Worm (Caenorhabditis elegans) whole organism, L4 larva: ENCODE results near the gene C47E12.12.

Experiments
- F10B5.3 ChIP-seq: sonication (generic microtip); optimal IDR thresholded peaks from 2 replicates; lab custom pipeline; 2016; ENCODE audit warnings: mild to moderate bottlenecking, missing genetic modification characterization, missing compliant biosample characterization
- Y48G9A.11 ChIP-seq: fragments of 200-800 bp; sonication (Bioruptor generic); IDR thresholded peaks from 2 replicates; pipeline ENCODE4 v1.3.6; 2022; ENCODE audit warnings: missing genetic modification reagents, missing genetic modification characterization, missing compliant biosample characterization
- ZK337.2 ChIP-seq: fragments of 200-800 bp; sonication (Bioruptor generic); IDR thresholded peaks from 2 replicates; pipeline ENCODE4 v1.3.6; 2022; ENCODE audit warnings: missing genetic modification reagents, missing genetic modification characterization, missing compliant biosample characterization
- dpl-1 ChIP-seq: fragments of 150-350 bp; optimal IDR thresholded peaks from 2 replicates; lab custom pipeline; 2014; ENCODE audit warnings: missing biosample characterization, missing genetic modification reagents, missing genetic modification characterization
- madf-9 ChIP-seq: fragments of 200-800 bp; sonication (Bioruptor generic); conservative IDR thresholded peaks from 2 replicates; pipeline ENCODE4 v1.3.6; 2022; ENCODE audit warnings: missing genetic modification reagents, missing genetic modification characterization, missing compliant biosample characterization
- nhr-237 ChIP-seq: sonication (generic microtip); optimal IDR thresholded peaks from 2 replicates; lab custom pipeline; 2017; ENCODE audit warnings: missing biosample characterization, missing genetic modification characterization
- nhr-25 ChIP-seq: sonication (generic microtip); optimal IDR thresholded peaks from 2 replicates; lab custom pipeline; 2017; ENCODE audit warnings: missing genetic modification characterization, mild to moderate bottlenecking, missing compliant biosample characterization, antibody characterized with exemption, moderate library complexity, borderline replicate concordance; ENCODE audit not compliant: insufficient read depth
- nhr-77 ChIP-seq: fragments of 150-350 bp; optimal IDR thresholded peaks from 2 replicates; lab custom pipeline; 2014; ENCODE audit warnings: missing biosample characterization, missing genetic modification characterization
- pqm-1 ChIP-seq: sonication (generic microtip); optimal IDR thresholded peaks from 2 replicates; lab custom pipeline; 2017; ENCODE audit warnings: missing biosample characterization, missing genetic modification characterization
- unc-62 ChIP-seq, 3 experiments: fragments of 150-350 bp in 1 of 3; sonication (generic microtip); optimal IDR thresholded peaks in 2 of 3; peaks in 1 of 3; 1 replicate in 1 of 3; 2 replicates in 2 of 3; lab custom pipeline; 2014 to 2017; ENCODE audit warnings: missing biosample characterization in 3 of 3, missing genetic modification characterization in 3 of 3, missing genetic modification reagents in 3 of 3, missing genotype in 1 of 3
- zip-2 ChIP-seq: fragments of 150-350 bp; optimal IDR thresholded peaks from 2 replicates; lab custom pipeline; 2014; ENCODE audit warnings: missing biosample characterization, missing genetic modification characterization
- ztf-11 ChIP-seq: fragments of 150-350 bp; optimal IDR thresholded peaks from 2 replicates; lab custom pipeline; 2014; ENCODE audit warnings: missing biosample characterization, missing genetic modification characterization

ce11 chrIV:9974392-9974791 lies 1.9 kb upstream of the C47E12.12 start, which contains the start of gene C47E12.9:
- TF ChIP-seq unc-62 (GFP tag; optimal IDR thresholded peaks at IDR 0.05 in 1 of 2; lab: Kevin White, UChicago) (no peak), unc-62 (tag; optimal IDR thresholded peaks at IDR 0.05; lab: Kevin White, UChicago) (no peak), F10B5.3 (tag; lab: Kevin White, UChicago) (no peak), zip-2 (no peak), ztf-11 (tag; lab: Kevin White, UChicago) (no peak), dpl-1 (GFP tag; lab: Kevin White, UChicago) (no peak), nhr-237 (tag; lab: Kevin White, UChicago) (no peak), madf-9 (GFP tag; lab: Robert Waterston, UW) (no peak), pqm-1 (tag; lab: Kevin White, UChicago) (no peak), ZK337.2 (GFP tag; lab: Robert Waterston, UW) (no peak), nhr-77 (tag; lab: Kevin White, UChicago) (no peak), Y48G9A.11 (GFP tag; lab: Robert Waterston, UW) (no peak), nhr-25 (no peak)
